Worm (Caenorhabditis elegans) whole organism, L4 larva: ENCODE measurements around the gene klp-13.
A peak's percentile ranks its signal among the peaks of the same experiment; 100 is the strongest.

Source experiments
- D1046.2 ChIP-seq: fragments of 200-800 bp; sonication (Bioruptor generic); IDR thresholded peaks from 2 replicates; pipeline ENCODE4 v1.3.6; 2022; ENCODE audit warnings: missing genetic modification characterization, missing compliant biosample characterization
- F10B5.3 ChIP-seq: sonication (generic microtip); optimal IDR thresholded peaks from 2 replicates; lab custom pipeline; 2016; ENCODE audit warnings: mild to moderate bottlenecking, missing genetic modification characterization, missing compliant biosample characterization
- F44E2.7 ChIP-seq: fragments of 200-800 bp; sonication (Bioruptor generic); IDR thresholded peaks from 2 replicates; pipeline ENCODE4 v2.1.2; 2022; ENCODE audit warnings: missing genetic modification characterization, missing compliant biosample characterization
- F49E8.2 ChIP-seq: sonication (generic microtip); optimal IDR thresholded peaks from 2 replicates; lab custom pipeline; 2016; ENCODE audit warnings: missing compliant biosample characterization, mild to moderate bottlenecking, missing genetic modification characterization, borderline replicate concordance
- T26A8.4 ChIP-seq: fragments of 200-800 bp; sonication (Bioruptor generic); IDR thresholded peaks from 2 replicates; pipeline ENCODE4 v1.3.6; 2022; ENCODE audit warnings: missing genetic modification characterization, missing compliant biosample characterization
- Y105C5A.15 ChIP-seq: fragments of 200-800 bp; sonication (Bioruptor generic); IDR thresholded peaks from 2 replicates; pipeline ENCODE4 v1.3.6; 2022; ENCODE audit warnings: missing genetic modification characterization, missing compliant biosample characterization
- aha-1 ChIP-seq: fragments of 150-350 bp; peaks from one replicate; lab custom pipeline; 2014; ENCODE audit warnings: missing biosample characterization, missing genetic modification characterization
- ceh-28 ChIP-seq: fragments of 150-350 bp; optimal IDR thresholded peaks from 2 replicates; lab custom pipeline; 2014; ENCODE audit warnings: missing biosample characterization, missing genetic modification reagents, missing genetic modification characterization
- ceh-44 ChIP-seq: fragments of 200-800 bp; sonication (Bioruptor generic); IDR thresholded peaks from 2 replicates; pipeline ENCODE4 v1.3.6; 2022; ENCODE audit warnings: missing genetic modification reagents, missing genetic modification characterization, missing compliant biosample characterization
- ceh-62 ChIP-seq: sonication (generic microtip); optimal IDR thresholded peaks from 2 replicates; lab custom pipeline; 2017; ENCODE audit warnings: missing biosample characterization, missing genetic modification characterization
- ceh-82 ChIP-seq: sonication (generic microtip); optimal IDR thresholded peaks from 2 replicates; lab custom pipeline; 2017; ENCODE audit warnings: missing biosample characterization, missing genetic modification characterization
- cey-2 ChIP-seq: sonication (generic microtip); optimal IDR thresholded peaks from 3 replicates; lab custom pipeline; 2017; ENCODE audit warnings: missing genetic modification characterization, mild to moderate bottlenecking, missing compliant biosample characterization, antibody characterized with exemption, borderline replicate concordance; ENCODE audit not compliant: insufficient read depth
- ctbp-1 ChIP-seq: fragments of 200-800 bp; sonication (Bioruptor generic); IDR thresholded peaks from 2 replicates; pipeline ENCODE4 v1.3.6; 2022; ENCODE audit warnings: missing genetic modification reagents, missing genetic modification characterization, missing compliant biosample characterization
- daf-12 ChIP-seq: fragments of 150-350 bp; optimal IDR thresholded peaks from 2 replicates; lab custom pipeline; 2014; ENCODE audit warnings: missing biosample characterization, missing genetic modification reagents, missing genetic modification characterization
- daf-16 ChIP-seq, 3 experiments: sonication (generic microtip); optimal IDR thresholded peaks; 2 replicates each; lab custom pipeline; 2016 to 2017; ENCODE audit warnings: missing genetic modification characterization in 3 of 3, missing genetic modification reagents in 3 of 3, mild to moderate bottlenecking in 2 of 3, missing compliant biosample characterization in 2 of 3, missing biosample characterization in 1 of 3, moderate library complexity in 1 of 3
- daf-19 ChIP-seq: fragments of 200-800 bp; sonication (Bioruptor generic); conservative IDR thresholded peaks from 2 replicates; pipeline ENCODE4 v1.3.6; 2022; ENCODE audit warnings: missing genetic modification characterization, missing compliant biosample characterization
- dve-1 ChIP-seq: sonication (generic microtip); optimal IDR thresholded peaks from 2 replicates; lab custom pipeline; 2017; ENCODE audit warnings: antibody characterized with exemption, mild to moderate bottlenecking, missing genetic modification characterization, missing compliant biosample characterization; ENCODE audit not compliant: insufficient read depth
- egl-27 ChIP-seq: sonication (generic microtip); optimal IDR thresholded peaks from 3 replicates; lab custom pipeline; 2017; ENCODE audit warnings: missing biosample characterization, missing genetic modification reagents, missing genetic modification characterization
- egl-43 ChIP-seq: fragments of 200-800 bp; sonication (Bioruptor generic); IDR thresholded peaks from 2 replicates; pipeline ENCODE4 v1.3.6; 2022; ENCODE audit warnings: missing genetic modification reagents, missing genetic modification characterization, missing compliant biosample characterization
- fkh-10 ChIP-seq: fragments of 150-350 bp; optimal IDR thresholded peaks from 2 replicates; lab custom pipeline; 2014; ENCODE audit warnings: missing biosample characterization, missing genetic modification reagents, missing genetic modification characterization
- fos-1 ChIP-seq: fragments of 150-350 bp; optimal IDR thresholded peaks from 2 replicates; lab custom pipeline; 2014; ENCODE audit warnings: missing biosample characterization, missing genetic modification characterization
- hlh-11 ChIP-seq: fragments of 200-800 bp; sonication (Bioruptor generic); optimal IDR thresholded peaks from 2 replicates; lab custom pipeline; 2018; ENCODE audit warnings: mild to moderate bottlenecking, missing genetic modification characterization, missing compliant biosample characterization
- hlh-30 ChIP-seq: sonication (generic microtip); optimal IDR thresholded peaks from 2 replicates; lab custom pipeline; 2017; ENCODE audit warnings: antibody characterized with exemption, mild to moderate bottlenecking, missing genetic modification characterization, missing compliant biosample characterization; ENCODE audit not compliant: insufficient read depth
- lim-7 ChIP-seq: fragments of 200-800 bp; sonication (Bioruptor generic); IDR thresholded peaks from 2 replicates; pipeline ENCODE4 v1.3.6; 2022; ENCODE audit warnings: missing genetic modification characterization, missing compliant biosample characterization
- lin-1 ChIP-seq: fragments of 200-800 bp; sonication (Bioruptor generic); IDR thresholded peaks from 2 replicates; pipeline ENCODE4 v1.3.6; 2022; ENCODE audit warnings: missing genetic modification reagents, missing genetic modification characterization, missing compliant biosample characterization
- lin-29 ChIP-seq: fragments of 200-800 bp; sonication (Bioruptor generic); IDR thresholded peaks from 2 replicates; pipeline ENCODE4 v1.3.6; 2022; ENCODE audit warnings: missing genetic modification reagents, missing genetic modification characterization, missing compliant biosample characterization
- lin-39 ChIP-seq: fragments of 150-350 bp; optimal IDR thresholded peaks from 2 replicates; lab custom pipeline; 2014; ENCODE audit warnings: missing biosample characterization, missing genetic modification reagents, missing genetic modification characterization
- madf-5 ChIP-seq, 2 experiments: fragments of 200-800 bp; sonication (Bioruptor generic); IDR thresholded peaks; 2 replicates each; pipeline ENCODE4 v1.3.6; 2022; ENCODE audit warnings: missing compliant biosample characterization in 2 of 2, missing genetic modification characterization in 2 of 2
- madf-9 ChIP-seq: fragments of 200-800 bp; sonication (Bioruptor generic); conservative IDR thresholded peaks from 2 replicates; pipeline ENCODE4 v1.3.6; 2022; ENCODE audit warnings: missing genetic modification reagents, missing genetic modification characterization, missing compliant biosample characterization
- mdl-1 ChIP-seq, 2 experiments: fragments of 150-350 bp in 1 of 2; sonication (generic microtip) in 1 of 2; optimal IDR thresholded peaks; 2 replicates each; lab custom pipeline; 2014 to 2017; ENCODE audit warnings: missing biosample characterization in 2 of 2, missing genetic modification characterization in 2 of 2
- mdt-29 ChIP-seq: fragments of 200-800 bp; sonication (Bioruptor generic); IDR thresholded peaks from 2 replicates; pipeline ENCODE4 v1.3.6; 2022; ENCODE audit warnings: missing genetic modification reagents, missing genetic modification characterization, missing compliant biosample characterization
- mes-2 ChIP-seq: sonication (generic microtip); optimal IDR thresholded peaks from 2 replicates; lab custom pipeline; 2016; ENCODE audit warnings: missing genotype, mild to moderate bottlenecking, missing genetic modification characterization, missing compliant biosample characterization; ENCODE audit not compliant: poor library complexity, severe bottlenecking
- nhr-10 ChIP-seq: fragments of 150-350 bp; optimal IDR thresholded peaks from 2 replicates; lab custom pipeline; 2014; ENCODE audit warnings: missing biosample characterization, missing genetic modification characterization
- nhr-6 ChIP-seq: fragments of 150-350 bp; optimal IDR thresholded peaks from 2 replicates; lab custom pipeline; 2014; ENCODE audit warnings: missing biosample characterization, missing genetic modification characterization
- nhr-76 ChIP-seq: fragments of 150-350 bp; optimal IDR thresholded peaks from 2 replicates; lab custom pipeline; 2014; ENCODE audit warnings: missing biosample characterization, missing genetic modification characterization
- nhr-77 ChIP-seq: fragments of 150-350 bp; optimal IDR thresholded peaks from 2 replicates; lab custom pipeline; 2014; ENCODE audit warnings: missing biosample characterization, missing genetic modification characterization
- pqm-1 ChIP-seq: sonication (generic microtip); optimal IDR thresholded peaks from 2 replicates; lab custom pipeline; 2017; ENCODE audit warnings: missing biosample characterization, missing genetic modification characterization
- saeg-2 ChIP-seq: fragments of 200-800 bp; sonication (Bioruptor generic); IDR thresholded peaks from 2 replicates; pipeline ENCODE4 v1.3.6; 2022; ENCODE audit warnings: missing genetic modification reagents, missing genetic modification characterization, missing compliant biosample characterization
- sdz-12 ChIP-seq: fragments of 200-800 bp; sonication (Bioruptor generic); optimal IDR thresholded peaks from 2 replicates; lab custom pipeline; 2018; ENCODE audit warnings: mild to moderate bottlenecking, missing genetic modification characterization, missing compliant biosample characterization
- set-16 ChIP-seq: fragments of 200-800 bp; sonication (Bioruptor generic); IDR thresholded peaks from 2 replicates; pipeline ENCODE4 v1.3.6; 2022; ENCODE audit warnings: missing genetic modification reagents, missing genetic modification characterization, missing compliant biosample characterization
- tag-97 ChIP-seq: fragments of 200-800 bp; sonication (Bioruptor generic); IDR thresholded peaks from 2 replicates; pipeline ENCODE4 v1.3.6; 2022; ENCODE audit warnings: missing genetic modification characterization, missing compliant biosample characterization
- unc-130 ChIP-seq: sonication (generic microtip); optimal IDR thresholded peaks from 2 replicates; lab custom pipeline; 2016; ENCODE audit warnings: missing genetic modification reagents, missing genetic modification characterization, missing compliant biosample characterization
- unc-62 ChIP-seq, 3 experiments: fragments of 150-350 bp in 1 of 3; sonication (generic microtip); optimal IDR thresholded peaks in 2 of 3; peaks in 1 of 3; 1 replicate in 1 of 3; 2 replicates in 2 of 3; lab custom pipeline; 2014 to 2017; ENCODE audit warnings: missing biosample characterization in 3 of 3, missing genetic modification characterization in 3 of 3, missing genetic modification reagents in 3 of 3, missing genotype in 1 of 3
- vab-7 ChIP-seq: fragments of 200-800 bp; sonication (Bioruptor generic); IDR thresholded peaks from 2 replicates; pipeline ENCODE4 v1.3.6; 2022; ENCODE audit warnings: missing genetic modification reagents, missing genetic modification characterization, missing compliant biosample characterization
- zfp-2 ChIP-seq: sonication (generic microtip); optimal IDR thresholded peaks from 2 replicates; lab custom pipeline; 2016; ENCODE audit warnings: mild to moderate bottlenecking, missing genetic modification characterization, missing compliant biosample characterization
- zip-2 ChIP-seq: fragments of 150-350 bp; optimal IDR thresholded peaks from 2 replicates; lab custom pipeline; 2014; ENCODE audit warnings: missing biosample characterization, missing genetic modification characterization
- ztf-7 ChIP-seq: fragments of 150-350 bp; optimal IDR thresholded peaks from 2 replicates; lab custom pipeline; 2014; ENCODE audit warnings: missing biosample characterization, missing genetic modification characterization

The klp-13 gene

DNA sequence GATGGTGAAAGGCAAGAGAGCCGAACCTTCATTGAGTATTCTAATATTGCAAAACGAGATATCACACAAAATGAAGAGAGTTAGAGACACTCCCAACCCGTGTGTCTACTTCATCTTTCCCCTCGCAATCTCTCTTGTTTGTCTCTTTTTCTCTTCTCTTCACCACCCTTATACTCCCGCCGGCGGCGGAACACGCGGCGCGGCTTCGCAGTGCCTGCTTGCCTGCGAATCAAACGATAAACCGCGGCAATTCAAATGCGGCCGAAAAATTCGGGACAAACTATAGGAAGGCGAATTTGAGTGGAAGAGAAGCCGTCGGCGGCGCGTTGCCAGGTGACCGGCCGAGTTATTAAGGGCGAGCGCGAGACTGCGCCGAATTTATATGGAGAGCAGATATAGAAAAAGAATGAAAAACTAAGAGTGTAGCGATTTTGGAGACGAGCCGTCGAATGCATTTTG lies at the start of gene klp-13 (continued):
- TF ChIP-seq fkh-10 (GFP tag; lab: Kevin White, UChicago), result peak; percentile 93
- peak in 1 of 2 experiments; percentile 84 for TF ChIP-seq unc-62 (GFP tag; optimal IDR thresholded peaks at IDR 0.05 in 1 of 2; lab: Kevin White, UChicago)
- no peak for TF ChIP-seq unc-62 (tag; optimal IDR thresholded peaks at IDR 0.05; lab: Kevin White, UChicago)
- TF ChIP-seq pqm-1 (tag; lab: Kevin White, UChicago), result peak; percentile 21
- TF ChIP-seq nhr-10 (tag; lab: Kevin White, UChicago), result no peak
- TF ChIP-seq ceh-28 (tag; lab: Kevin White, UChicago), result no peak
- peak; percentile 68; the same call in 1 of the 2 replicates for TF ChIP-seq madf-9
- 0 out of 2 replicates have a peak, but pooled peaks have one; percentile 27 for TF ChIP-seq lin-1 (GFP tag; lab: Robert Waterston, UW)
- peak; percentile 44 for TF ChIP-seq ztf-7
- TF ChIP-seq F10B5.3 (tag; lab: Kevin White, UChicago), result no peak
- no peak for TF ChIP-seq lim-7 (GFP tag; lab: Robert Waterston, UW)
- TF ChIP-seq ctbp-1, result peak; percentile 75
- TF ChIP-seq lin-29 (GFP tag; lab: Robert Waterston, UW), result no peak
- no peak; the same call in 1 of the 2 replicates for TF ChIP-seq egl-43
- no peak for TF ChIP-seq ceh-44 (GFP tag; lab: Robert Waterston, UW)
- peak; percentile 56; the same call in 1 of the 2 replicates for TF ChIP-seq T26A8.4
- 0 out of 2 replicates have a peak, but pooled peaks have one; percentile 28 for TF ChIP-seq saeg-2 (GFP tag; lab: Robert Waterston, UW)
- TF ChIP-seq hlh-11 (tag; lab: Kevin White, UChicago), result peak; percentile 90
- TF ChIP-seq daf-19 (GFP tag; lab: Robert Waterston, UW), result no peak
- peak; percentile 60 for TF ChIP-seq zfp-2
- TF ChIP-seq nhr-76 (tag; lab: Kevin White, UChicago), result no peak

DNA sequence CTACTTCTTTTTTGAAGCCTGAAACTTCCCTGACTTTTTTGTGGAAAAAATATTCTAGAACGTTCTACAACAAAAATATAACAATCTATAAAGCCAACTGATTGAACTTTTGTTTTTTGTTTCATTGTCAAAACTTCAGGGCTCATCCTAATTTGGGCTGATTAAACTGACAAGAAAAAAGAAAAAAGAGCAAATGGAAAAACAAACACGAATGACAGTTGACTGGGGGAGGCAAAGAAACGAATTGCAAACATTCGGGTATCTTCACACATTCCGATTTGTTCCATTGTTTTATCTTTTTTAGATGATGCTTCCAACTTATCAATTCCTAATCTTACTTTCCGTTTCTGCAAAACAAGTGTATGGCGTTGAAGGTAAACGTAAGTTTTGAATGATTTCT lies 49.3 kb upstream of the klp-13 start, which contains the start of gene C46F4.3:
TSS of gene C46F4.3 (plus strand) at position 301 of the 400 bp plus-strand sequence.
- TF ChIP-seq mdl-1 (tag; optimal IDR thresholded peaks at IDR 0.05; lab: Kevin White, UChicago) (no peak), set-16 (GFP tag; lab: Robert Waterston, UW) (no peak), zfp-2 (no peak), lin-29 (GFP tag; lab: Robert Waterston, UW) (no peak), F10B5.3 (tag; lab: Kevin White, UChicago) (no peak), cey-2 (tag; lab: Kevin White, UChicago) (no peak), Y105C5A.15 (GFP tag; lab: Robert Waterston, UW) (no peak), tag-97 (GFP tag; lab: Robert Waterston, UW) (no peak), sdz-12 (GFP tag; lab: Kevin White, UChicago) (no peak), daf-16 (GFP tag; optimal IDR thresholded peaks at IDR 0.05; lab: Kevin White, UChicago) (no peak), daf-16 (tag; optimal IDR thresholded peaks at IDR 0.05; lab: Kevin White, UChicago) (no peak), D1046.2 (GFP tag; lab: Robert Waterston, UW) (no peak), aha-1 (tag; lab: Kevin White, UChicago) (no peak), fos-1 (tag; lab: Kevin White, UChicago) (no peak)

DNA sequence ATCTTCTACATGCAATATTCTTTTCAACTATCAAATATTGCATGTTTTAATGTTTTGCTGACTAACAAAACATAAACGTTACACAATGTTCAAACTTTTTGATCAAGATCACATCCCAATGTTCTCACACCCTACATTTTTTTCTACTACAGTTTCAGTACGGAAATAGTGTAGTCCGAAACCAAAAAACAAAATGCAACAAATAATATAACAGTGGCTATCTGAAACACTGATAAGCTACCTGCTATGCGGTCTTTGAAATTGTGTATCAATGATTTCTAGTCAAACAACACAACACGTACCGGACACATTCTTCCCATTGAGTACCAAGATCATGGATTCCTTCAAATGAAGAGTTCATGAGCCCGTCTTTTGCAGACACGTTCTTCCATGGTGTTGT lies 43.5 kb upstream of the klp-13 start:
- peak; percentile 8 for TF ChIP-seq hlh-11 (tag; lab: Kevin White, UChicago)
- TF ChIP-seq egl-27 (tag; lab: Kevin White, UChicago), result no peak
- TF ChIP-seq mes-2 (tag; lab: Kevin White, UChicago), result no peak
- TF ChIP-seq daf-16 (GFP tag; optimal IDR thresholded peaks at IDR 0.05; lab: Kevin White, UChicago), result no peak
- TF ChIP-seq daf-16 (tag; optimal IDR thresholded peaks at IDR 0.05; lab: Kevin White, UChicago), result peak; percentile 34
- TF ChIP-seq nhr-77 (tag; lab: Kevin White, UChicago), result no peak
- no peak for TF ChIP-seq mdt-29 (GFP tag; lab: Robert Waterston, UW)
- TF ChIP-seq unc-130 (GFP tag; lab: Kevin White, UChicago), result no peak
- no peak for TF ChIP-seq F49E8.2 (tag; lab: Kevin White, UChicago)
- no peak for TF ChIP-seq daf-12 (tag; lab: Kevin White, UChicago)
- TF ChIP-seq dve-1 (tag; lab: Kevin White, UChicago), result peak; percentile 6
- no peak for TF ChIP-seq F44E2.7 (GFP tag; lab: Robert Waterston, UW)
- no peak for TF ChIP-seq madf-5 (GFP tag; IDR thresholded peaks at IDR 0.05; lab: Robert Waterston, UW)
- no peak for TF ChIP-seq zip-2
- no peak for TF ChIP-seq ceh-82 (tag; lab: Kevin White, UChicago)
- no peak for TF ChIP-seq vab-7 (GFP tag; lab: Robert Waterston, UW)
- TF ChIP-seq ceh-44 (GFP tag; lab: Robert Waterston, UW), result no peak
- no peak for TF ChIP-seq lin-39 (tag; lab: Kevin White, UChicago)
- no peak for TF ChIP-seq hlh-30
- TF ChIP-seq nhr-6 (tag; lab: Kevin White, UChicago), result no peak
- no peak for TF ChIP-seq ceh-62 (tag; lab: Kevin White, UChicago)
- no peak for TF ChIP-seq nhr-76 (tag; lab: Kevin White, UChicago)
